Worm (Caenorhabditis elegans) whole organism, young adult: ENCODE data around the gene vit-4.

Experiments used
- lsy-27 ChIP-seq: sonication (generic microtip); optimal IDR thresholded peaks from 2 replicates; lab custom pipeline; 2017; ENCODE audit warnings: missing genetic modification characterization, mild to moderate bottlenecking, missing compliant biosample characterization, antibody characterized with exemption, missing genotype, borderline replicate concordance; ENCODE audit not compliant: insufficient read depth
- mxl-1 ChIP-seq: sonication (generic microtip); optimal IDR thresholded peaks from 2 replicates; lab custom pipeline; 2016; ENCODE audit warnings: missing genetic modification characterization, missing compliant biosample characterization
- pha-4 ChIP-seq: fragments of 150-350 bp; sonication (generic microtip); optimal IDR thresholded peaks from 2 replicates; lab custom pipeline; 2014; ENCODE audit warnings: missing biosample characterization, missing genetic modification reagents, missing genetic modification characterization
- repo-1 ChIP-seq: sonication (generic microtip); optimal IDR thresholded peaks from 2 replicates; lab custom pipeline; 2017; ENCODE audit warnings: mild to moderate bottlenecking, missing genetic modification characterization, missing compliant biosample characterization

DNA sequence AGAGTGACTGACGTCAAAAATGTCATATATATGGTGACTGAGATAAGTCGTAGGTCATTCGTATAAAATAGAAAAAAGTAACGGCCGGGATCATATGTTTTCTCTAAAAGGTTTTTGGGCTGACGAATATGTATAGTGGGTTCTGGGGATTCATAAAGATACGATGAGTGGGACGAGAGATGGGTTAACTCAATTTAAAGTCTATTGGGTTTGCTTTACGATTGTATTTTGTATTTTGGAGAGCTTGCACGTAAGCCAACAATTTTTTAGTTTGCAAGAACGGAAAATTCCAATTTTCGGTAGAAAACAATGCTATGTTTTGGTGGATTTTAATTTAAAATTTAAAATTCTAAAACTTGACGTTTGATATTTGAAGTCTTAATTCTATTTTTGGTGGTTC lies 20.7 kb upstream of the vit-4 start:
- TF ChIP-seq mxl-1 (no peak), lsy-27 (tag; lab: Kevin White, UChicago) (no peak), repo-1 (tag; lab: Kevin White, UChicago) (no peak), pha-4 (tag; lab: Kevin White, UChicago) (no peak)
